Fruit fly (Drosophila melanogaster): ENCODE results near the gene CG15601.

CG15601 gene

DNA sequence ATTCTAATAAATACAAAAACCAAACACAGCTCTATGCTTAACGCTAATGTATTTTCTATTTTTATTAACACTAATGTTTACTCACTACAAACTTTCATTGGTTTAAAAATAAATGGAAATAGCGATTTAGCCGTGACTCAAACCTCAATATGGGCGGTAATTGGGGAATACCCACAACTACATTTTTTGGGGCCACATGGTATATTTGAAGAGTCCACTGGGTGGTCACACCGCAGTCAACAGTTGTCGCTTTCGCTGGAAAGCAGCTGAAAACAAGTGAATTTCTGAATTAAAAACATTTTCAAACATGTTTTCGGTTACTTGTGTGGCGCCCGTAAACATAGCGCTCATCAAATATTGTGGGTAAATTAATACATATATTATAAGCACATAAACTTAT lies 38.5 kb downstream of the CG15601 start, which contains the start of gene Mvd (continued):
- TF ChIP-seq stwl (tag; optimal IDR thresholded peaks at IDR 0.05) (peak; percentile 44), CG7928 (GFP tag; optimal IDR thresholded peaks at IDR 0.05) (peak; percentile 38), Oli (tag; optimal IDR thresholded peaks at IDR 0.05) (no peak), CG17186 (GFP tag; optimal IDR thresholded peaks at IDR 0.05) (peak; percentile 26), al (GFP tag; IDR thresholded peaks at IDR 0.05) (no peak), Optix (GFP tag; IDR thresholded peaks at IDR 0.05) (no peak), Nf-YB (GFP tag; optimal IDR thresholded peaks at IDR 0.05) (no peak), CG3995 (GFP tag; optimal IDR thresholded peaks at IDR 0.05) (peak; percentile 89), Lhr (GFP tag; optimal IDR thresholded peaks at IDR 0.05) (peak; percentile 29), crol (GFP tag; IDR thresholded peaks at IDR 0.05) (no peak), kah (GFP tag; optimal IDR thresholded peaks at IDR 0.05) (peak; percentile 33), zf30C (GFP tag; optimal IDR thresholded peaks at IDR 0.05) (no peak), chm (GFP tag; IDR thresholded peaks at IDR 0.05) (no peak), twi (tag; optimal IDR thresholded peaks at IDR 0.05) (no peak), CG6689 (GFP tag; IDR thresholded peaks at IDR 0.05) (no peak), peb (GFP tag; IDR thresholded peaks at IDR 0.05) (no peak), Drgx (GFP tag; IDR thresholded peaks at IDR 0.05) (no peak), HLHmδ (GFP tag; optimal IDR thresholded peaks at IDR 0.05) (no peak), Abd-B (GFP tag; optimal IDR thresholded peaks at IDR 0.05) (no peak), tup (GFP tag; optimal IDR thresholded peaks at IDR 0.05) (no peak), CG8388 (GFP tag; optimal IDR thresholded peaks at IDR 0.05) (no peak), Dip3 (GFP tag; optimal IDR thresholded peaks at IDR 0.05) (no peak), CG16815 (GFP tag; optimal IDR thresholded peaks at IDR 0.05) (no peak), unpg (GFP tag; optimal IDR thresholded peaks at IDR 0.05) (no peak), Hmr (GFP tag; optimal IDR thresholded peaks at IDR 0.05) (no peak), CG2875 (GFP tag; optimal IDR thresholded peaks at IDR 0.05) (no peak), CG14667 (GFP tag; IDR thresholded peaks at IDR 0.05) (no peak), CkIIα-i1 (GFP tag; IDR thresholded peaks at IDR 0.05) (no peak), dmrt11E (tag; optimal IDR thresholded peaks at IDR 0.05) (no peak), Awh (GFP tag; IDR thresholded peaks at IDR 0.05) (no peak), CG9215 (GFP tag; IDR thresholded peaks at IDR 0.05) (no peak), Dfd (GFP tag; optimal IDR thresholded peaks at IDR 0.05) (no peak), CG10147 (GFP tag; optimal IDR thresholded peaks at IDR 0.05) (no peak), MESR4 (GFP tag; optimal IDR thresholded peaks at IDR 0.05) (peak; percentile 67), ro (GFP tag; IDR thresholded peaks at IDR 0.05) (no peak), Doc3 (GFP tag; IDR thresholded peaks at IDR 0.05; ENCODE audit: partially characterized antibody) (no peak), Hr3 (GFP tag; optimal IDR thresholded peaks at IDR 0.05) (peak; percentile 0), lmd (GFP tag; IDR thresholded peaks at IDR 0.05) (no peak), CG2678 (tag; optimal IDR thresholded peaks at IDR 0.05) (no peak), CG6683 (GFP tag; optimal IDR thresholded peaks at IDR 0.05) (no peak), tio (GFP tag; optimal IDR thresholded peaks at IDR 0.05) (no peak), sens-2 (GFP tag; IDR thresholded peaks at IDR 0.05) (no peak), Ptx1 (GFP tag; IDR thresholded peaks at IDR 0.05) (no peak), Dll (GFP tag; IDR thresholded peaks at IDR 0.05; ENCODE audit: partially characterized antibody) (0 out of 4 replicates have a peak, but pooled peaks have one; percentile 17), BEAF-32 (GFP tag; optimal IDR thresholded peaks at IDR 0.05) (peak; percentile 54), trh (GFP tag; optimal IDR thresholded peaks at IDR 0.05) (no peak), CG13123 (GFP tag; optimal IDR thresholded peaks at IDR 0.05) (no peak), ftz-f1 (GFP tag; optimal IDR thresholded peaks at IDR 0.05) (peak; percentile 15), Atf6 (GFP tag; IDR thresholded peaks at IDR 0.05) (no peak), CG4707 (GFP tag; optimal IDR thresholded peaks at IDR 0.05) (no peak), CG7372 (GFP tag; IDR thresholded peaks at IDR 0.05) (no peak), CG18619 (GFP tag; optimal IDR thresholded peaks at IDR 0.05) (no peak)

Data from whole organism, embryonic.